Worm (Caenorhabditis elegans) whole organism, L3 larva: ENCODE data around the gene F07C3.9.

Experiments used
- R02D3.7 ChIP-seq: fragments of 150-350 bp; optimal IDR thresholded peaks from 2 replicates; lab custom pipeline; 2014; ENCODE audit warnings: missing biosample characterization, missing genetic modification characterization
- aly-2 ChIP-seq: fragments of 150-350 bp; optimal IDR thresholded peaks from 2 replicates; lab custom pipeline; 2014; ENCODE audit warnings: missing biosample characterization, missing genetic modification characterization
- ama-1 ChIP-seq: fragments of 150-350 bp; optimal IDR thresholded peaks from 2 replicates; lab custom pipeline; 2018
- ceh-16 ChIP-seq: sonication (generic microtip); optimal IDR thresholded peaks from 2 replicates; lab custom pipeline; 2017; ENCODE audit warnings: missing biosample characterization, missing genetic modification characterization
- ceh-82 ChIP-seq: fragments of 150-350 bp; optimal IDR thresholded peaks from 2 replicates; lab custom pipeline; 2014; ENCODE audit warnings: missing biosample characterization, missing genetic modification characterization
- egl-5 ChIP-seq: fragments of 150-350 bp; optimal IDR thresholded peaks from 2 replicates; lab custom pipeline; 2017; ENCODE audit warnings: missing biosample characterization, missing genetic modification reagents, missing genetic modification characterization, inconsistent platforms
- elt-1 ChIP-seq: fragments of 150-350 bp; optimal IDR thresholded peaks from 2 replicates; lab custom pipeline; 2014; ENCODE audit warnings: missing biosample characterization, missing genetic modification characterization
- elt-2 ChIP-seq: sonication (generic microtip); optimal IDR thresholded peaks from 2 replicates; lab custom pipeline; 2016; ENCODE audit warnings: missing genetic modification reagents, mild to moderate bottlenecking, missing genetic modification characterization, missing compliant biosample characterization
- elt-3 ChIP-seq, 3 experiments: fragments of 150-350 bp in 1 of 3; sonication (generic microtip) in 2 of 3; optimal IDR thresholded peaks; 2 replicates in 2 of 3; 4 replicates in 1 of 3; lab custom pipeline; 2014 to 2017; ENCODE audit warnings: missing biosample characterization in 3 of 3, missing genetic modification characterization in 3 of 3
- eor-1 ChIP-seq, 2 experiments: fragments of 150-350 bp; optimal IDR thresholded peaks; 2 replicates each; lab custom pipeline; 2014 to 2018; ENCODE audit warnings: missing biosample characterization in 2 of 2, missing genetic modification characterization in 2 of 2
- fkh-10 ChIP-seq: sonication (generic microtip); optimal IDR thresholded peaks from 2 replicates; lab custom pipeline; 2017; ENCODE audit warnings: missing biosample characterization, missing genetic modification reagents, missing genetic modification characterization
- fkh-2 ChIP-seq: fragments of 150-350 bp; optimal IDR thresholded peaks from 2 replicates; lab custom pipeline; 2014; ENCODE audit warnings: missing biosample characterization, missing genetic modification reagents, missing genetic modification characterization
- hmg-11 ChIP-seq: sonication (generic microtip); optimal IDR thresholded peaks from 2 replicates; lab custom pipeline; 2016; ENCODE audit warnings: missing genetic modification characterization, missing compliant biosample characterization
- jun-1 ChIP-seq: fragments of 150-350 bp; optimal IDR thresholded peaks from 2 replicates; lab custom pipeline; 2014; ENCODE audit warnings: missing biosample characterization, missing genetic modification reagents, missing genetic modification characterization
- lin-15B ChIP-seq: fragments of 150-350 bp; optimal IDR thresholded peaks from 2 replicates; lab custom pipeline; 2014; ENCODE audit warnings: missing biosample characterization, missing genetic modification characterization
- lin-39 ChIP-seq: fragments of 150-350 bp; optimal IDR thresholded peaks from 2 replicates; lab custom pipeline; 2018; ENCODE audit warnings: missing biosample characterization, missing genetic modification reagents, missing genetic modification characterization
- lsy-12 ChIP-seq: sonication (generic microtip); optimal IDR thresholded peaks from 2 replicates; lab custom pipeline; 2016; ENCODE audit warnings: mild to moderate bottlenecking, missing genetic modification characterization, missing compliant biosample characterization
- mdl-1 ChIP-seq: fragments of 150-350 bp; optimal IDR thresholded peaks from 2 replicates; lab custom pipeline; 2014; ENCODE audit warnings: missing biosample characterization, missing genetic modification characterization
- mml-1 ChIP-seq: fragments of 150-350 bp; sonication (generic microtip); optimal IDR thresholded peaks from 3 replicates; lab custom pipeline; 2014; ENCODE audit warnings: missing biosample characterization, missing genetic modification characterization
- nfya-1 ChIP-seq: sonication (generic microtip); optimal IDR thresholded peaks from 2 replicates; lab custom pipeline; 2017; ENCODE audit warnings: missing genetic modification characterization, mild to moderate bottlenecking, missing compliant biosample characterization, antibody characterized with exemption, moderate library complexity; ENCODE audit not compliant: insufficient read depth
- nhr-11 ChIP-seq: fragments of 150-350 bp; optimal IDR thresholded peaks from 2 replicates; lab custom pipeline; 2014; ENCODE audit warnings: missing biosample characterization, missing genetic modification characterization
- nhr-12 ChIP-seq: fragments of 150-350 bp; optimal IDR thresholded peaks from 2 replicates; lab custom pipeline; 2014; ENCODE audit warnings: missing biosample characterization, missing genetic modification characterization
- nhr-23 ChIP-seq: fragments of 150-350 bp; optimal IDR thresholded peaks from 2 replicates; lab custom pipeline; 2014; ENCODE audit warnings: missing biosample characterization, missing genetic modification reagents, missing genetic modification characterization
- nhr-25 ChIP-seq: sonication (generic microtip); optimal IDR thresholded peaks from 2 replicates; lab custom pipeline; 2017; ENCODE audit warnings: missing biosample characterization, missing genetic modification characterization
- nhr-28 ChIP-seq: fragments of 150-350 bp; optimal IDR thresholded peaks from 2 replicates; lab custom pipeline; 2014; ENCODE audit warnings: missing biosample characterization, missing genetic modification characterization
- nhr-43 ChIP-seq: sonication (generic microtip); optimal IDR thresholded peaks from 2 replicates; lab custom pipeline; 2016; ENCODE audit warnings: mild to moderate bottlenecking, missing genetic modification characterization, missing compliant biosample characterization; ENCODE audit not compliant: poor library complexity, severe bottlenecking
- nhr-67 ChIP-seq: fragments of 150-350 bp; optimal IDR thresholded peaks from 2 replicates; lab custom pipeline; 2014; ENCODE audit warnings: missing biosample characterization, missing genetic modification characterization
- nhr-76 ChIP-seq: fragments of 150-350 bp; sonication (generic microtip); optimal IDR thresholded peaks from 5 replicates; lab custom pipeline; 2014; ENCODE audit warnings: missing biosample characterization, missing genetic modification characterization
- nhr-77 ChIP-seq: fragments of 150-350 bp; optimal IDR thresholded peaks from 2 replicates; lab custom pipeline; 2014; ENCODE audit warnings: missing biosample characterization, missing genetic modification characterization
- pha-4 ChIP-seq: fragments of 150-350 bp; optimal IDR thresholded peaks from 2 replicates; lab custom pipeline; 2014; ENCODE audit warnings: missing biosample characterization, missing genetic modification reagents, missing genetic modification characterization
- pqm-1 ChIP-seq: fragments of 150-350 bp; optimal IDR thresholded peaks from 2 replicates; lab custom pipeline; 2017; ENCODE audit warnings: missing biosample characterization, missing genetic modification characterization, inconsistent platforms
- sea-2 ChIP-seq: fragments of 150-350 bp; sonication (generic microtip); optimal IDR thresholded peaks from 4 replicates; lab custom pipeline; 2014; ENCODE audit warnings: missing biosample characterization, missing genetic modification reagents, missing genetic modification characterization
- skn-1 ChIP-seq: fragments of 150-350 bp; optimal IDR thresholded peaks from 2 replicates; lab custom pipeline; 2014; ENCODE audit warnings: missing biosample characterization, missing genetic modification characterization
- snpc-4 ChIP-seq: fragments of 150-350 bp; optimal IDR thresholded peaks from 2 replicates; lab custom pipeline; 2014; ENCODE audit warnings: missing biosample characterization, missing genetic modification characterization
- tbx-2 ChIP-seq: sonication (generic microtip); optimal IDR thresholded peaks from 2 replicates; lab custom pipeline; 2016; ENCODE audit warnings: mild to moderate bottlenecking, missing genetic modification characterization, missing compliant biosample characterization
- unc-62 ChIP-seq: fragments of 150-350 bp; sonication (generic microtip); optimal IDR thresholded peaks from 4 replicates; lab custom pipeline; 2014; ENCODE audit warnings: missing biosample characterization, missing genetic modification reagents, missing genetic modification characterization
- zag-1 ChIP-seq: fragments of 150-350 bp; optimal IDR thresholded peaks from 2 replicates; lab custom pipeline; 2014; ENCODE audit warnings: missing biosample characterization, missing genetic modification characterization
- ztf-4 ChIP-seq: fragments of 150-350 bp; optimal IDR thresholded peaks from 2 replicates; lab custom pipeline; 2014; ENCODE audit warnings: missing biosample characterization, missing genetic modification characterization

F07C3.9 gene

ce11 chrV:9218655-9219389 lies 35.6 kb downstream of the F07C3.9 start (continued):
- TF ChIP-seq nhr-28, result no peak
- TF ChIP-seq unc-62 (GFP tag; lab: Kevin White, UChicago), result peak; percentile 92
- TF ChIP-seq fkh-10 (GFP tag; lab: Kevin White, UChicago), result no peak
- no peak for TF ChIP-seq sea-2
- no peak for TF ChIP-seq lsy-12
- no peak for TF ChIP-seq tbx-2 (tag; lab: Kevin White, UChicago)
- no peak for TF ChIP-seq R02D3.7
- no peak for TF ChIP-seq zag-1
- TF ChIP-seq nhr-11 (tag; lab: Kevin White, UChicago), result no peak
- TF ChIP-seq aly-2, result no peak
- TF ChIP-seq nhr-12, result no peak
- no peak for TF ChIP-seq ama-1 (lab: Kevin White, UChicago)
- TF ChIP-seq, all 47 proteins: peak for 8

- no peak for TF ChIP-seq egl-5
- no peak for TF ChIP-seq elt-3 (tag; optimal IDR thresholded peaks at IDR 0.05; lab: Kevin White, UChicago)
- TF ChIP-seq pha-4 (tag; lab: Kevin White, UChicago), result no peak
- TF ChIP-seq lin-39 (tag; lab: Kevin White, UChicago), result peak; percentile 54
- no peak for TF ChIP-seq elt-2 (tag; lab: Kevin White, UChicago)
- no peak for TF ChIP-seq nhr-77 (tag; lab: Kevin White, UChicago)
- peak; percentile 93 for TF ChIP-seq unc-62 (GFP tag; lab: Kevin White, UChicago)
- peak; percentile 84 for TF ChIP-seq elt-1 (tag; lab: Kevin White, UChicago)
These were observed 36.2 kb downstream of the F07C3.9 start for ce11 chrV:9218214-9218613.

ce11 chrV:9217158-9217557 lies 37.3 kb downstream of the F07C3.9 start, which contains the start of gene pacs-1:
Gene pacs-1 (minus strand): TSS chrV:9217258.
- no peak for TF ChIP-seq nhr-25
- no peak for TF ChIP-seq hmg-11 (tag; lab: Kevin White, UChicago)
- TF ChIP-seq ceh-82 (tag; lab: Kevin White, UChicago), result no peak
- TF ChIP-seq pha-4 (tag; lab: Kevin White, UChicago), result no peak
- TF ChIP-seq elt-1 (tag; lab: Kevin White, UChicago), result no peak
- TF ChIP-seq ztf-4 (tag; lab: Kevin White, UChicago), result no peak
- TF ChIP-seq skn-1 (tag; lab: Kevin White, UChicago), result no peak
- TF ChIP-seq nhr-23, result no peak
- TF ChIP-seq unc-62 (GFP tag; lab: Kevin White, UChicago), result no peak
- no peak for TF ChIP-seq aly-2
- TF ChIP-seq R02D3.7, result no peak
- no peak for TF ChIP-seq ceh-16 (tag; lab: Kevin White, UChicago)
- TF ChIP-seq, all 47 proteins: peak for 0

- no peak for TF ChIP-seq jun-1 (tag; lab: Kevin White, UChicago)
- no peak for TF ChIP-seq nhr-76
- no peak for TF ChIP-seq egl-5
- TF ChIP-seq mml-1 (tag; lab: Kevin White, UChicago), result no peak
- no peak for TF ChIP-seq ceh-16 (tag; lab: Kevin White, UChicago)
- TF ChIP-seq pha-4 (tag; lab: Kevin White, UChicago), result no peak
- no peak for TF ChIP-seq nhr-43
- TF ChIP-seq lin-15B (tag; lab: Kevin White, UChicago), result no peak
- TF ChIP-seq sea-2, result no peak
- no peak for TF ChIP-seq nhr-67 (tag; lab: Kevin White, UChicago)
- no peak for TF ChIP-seq nhr-28
- no peak for TF ChIP-seq lsy-12
- TF ChIP-seq ztf-4 (tag; lab: Kevin White, UChicago), result no peak
- TF ChIP-seq fkh-2, result no peak
- TF ChIP-seq nhr-25, result no peak
- no peak for TF ChIP-seq nhr-77 (tag; lab: Kevin White, UChicago)
- TF ChIP-seq, all 47 proteins: peak for 0
These were observed 40.9 kb downstream of the F07C3.9 start, which contains the start of gene mdt-27 for ce11 chrV:9213554-9213953. Gene mdt-27 (minus strand): TSS chrV:9213654.

ce11 chrV:9212499-9212898 lies 41.9 kb downstream of the F07C3.9 start:
- peak; percentile 17 for TF ChIP-seq fkh-2
- peak; percentile 54 for TF ChIP-seq hmg-11 (tag; lab: Kevin White, UChicago)
- peak; percentile 81 for TF ChIP-seq nfya-1
- no peak for TF ChIP-seq skn-1 (tag; lab: Kevin White, UChicago)
- peak; percentile 54 for TF ChIP-seq nhr-23
- peak; percentile 92 for TF ChIP-seq egl-5
- peak; percentile 80 for TF ChIP-seq nhr-25
- TF ChIP-seq ama-1 (lab: Kevin White, UChicago), result no peak
- TF ChIP-seq pha-4 (tag; lab: Kevin White, UChicago), result peak; percentile 91
- TF ChIP-seq R02D3.7, result no peak
- peak; percentile 73 for TF ChIP-seq snpc-4
- peak; percentile 33 for TF ChIP-seq pqm-1 (tag; lab: Kevin White, UChicago)
- no peak for TF ChIP-seq lsy-12
- TF ChIP-seq mdl-1 (tag; lab: Kevin White, UChicago), result no peak
- TF ChIP-seq lin-15B (tag; lab: Kevin White, UChicago), result peak; percentile 90
- no peak for TF ChIP-seq nhr-28
- peak; percentile 79 for TF ChIP-seq lin-39 (tag; lab: Kevin White, UChicago)
- TF ChIP-seq fkh-10 (GFP tag; lab: Kevin White, UChicago), result no peak
- peak; percentile 53 for TF ChIP-seq elt-2 (tag; lab: Kevin White, UChicago)
- TF ChIP-seq eor-1 (tag; optimal IDR thresholded peaks at IDR 0.05; lab: Kevin White, UChicago), result no peak
